Worm (Caenorhabditis elegans) whole organism, early embryonic: Measurements from ENCODE around the gene cyp-33C2.

ENCODE experiments used
- B0310.2 ChIP-seq: sonication (generic microtip); optimal IDR thresholded peaks from 2 replicates; lab custom pipeline; 2016; ENCODE audit warnings: mild to moderate bottlenecking, missing genetic modification characterization, missing compliant biosample characterization
- F13C5.2 ChIP-seq: sonication (generic microtip); optimal IDR thresholded peaks from 2 replicates; lab custom pipeline; 2017; ENCODE audit warnings: mild to moderate bottlenecking, missing genetic modification characterization, inconsistent platforms, missing compliant biosample characterization
- aly-1 ChIP-seq: sonication (generic microtip); optimal IDR thresholded peaks from 2 replicates; lab custom pipeline; 2016; ENCODE audit warnings: missing genetic modification characterization, missing compliant biosample characterization
- ama-1 ChIP-seq: fragments of 150-350 bp; optimal IDR thresholded peaks from 2 replicates; lab custom pipeline; 2014
- ceh-13 ChIP-seq: fragments of 200-800 bp; sonication (Bioruptor generic); optimal IDR thresholded peaks from 2 replicates; lab custom pipeline; 2018; ENCODE audit warnings: mild to moderate bottlenecking, missing genetic modification characterization, missing compliant biosample characterization
- ceh-36 ChIP-seq: sonication (generic microtip); optimal IDR thresholded peaks from 2 replicates; lab custom pipeline; 2016; ENCODE audit warnings: missing genetic modification characterization, inconsistent platforms, missing compliant biosample characterization
- ets-7 ChIP-seq: sonication (generic microtip); optimal IDR thresholded peaks from 2 replicates; lab custom pipeline; 2016; ENCODE audit warnings: missing genotype, missing genetic modification characterization, missing compliant biosample characterization
- flt-1 ChIP-seq: fragments of 200-800 bp; sonication (Bioruptor generic); IDR thresholded peaks from 2 replicates; pipeline ENCODE4 v1.3.6; 2022; ENCODE audit warnings: missing genetic modification characterization, missing compliant biosample characterization
- hmbx-1 ChIP-seq: sonication (generic microtip); optimal IDR thresholded peaks from 2 replicates; lab custom pipeline; 2016; ENCODE audit warnings: mild to moderate bottlenecking, missing genetic modification characterization, missing compliant biosample characterization
- hmg-4 ChIP-seq: fragments of 200-800 bp; sonication (Bioruptor generic); optimal IDR thresholded peaks from 2 replicates; lab custom pipeline; 2018; ENCODE audit warnings: mild to moderate bottlenecking, missing genetic modification characterization, missing compliant biosample characterization
- hnd-1 ChIP-seq: sonication (generic microtip); optimal IDR thresholded peaks from 2 replicates; lab custom pipeline; 2016; ENCODE audit warnings: missing genetic modification characterization, missing compliant biosample characterization
- pes-1 ChIP-seq: fragments of 200-800 bp; sonication (Bioruptor generic); IDR thresholded peaks from 2 replicates; pipeline ENCODE4 v1.3.6; 2022; ENCODE audit warnings: missing genetic modification reagents, missing genetic modification characterization, missing compliant biosample characterization
- scrt-1 ChIP-seq: fragments of 200-800 bp; sonication (Bioruptor generic); IDR thresholded peaks from 2 replicates; pipeline ENCODE4 v1.3.6; 2022; ENCODE audit warnings: missing genetic modification characterization, missing compliant biosample characterization
- sea-1 ChIP-seq: fragments of 200-800 bp; sonication (Bioruptor generic); conservative IDR thresholded peaks from 2 replicates; pipeline ENCODE4 v1.3.6; 2022; ENCODE audit warnings: missing genetic modification characterization, missing compliant biosample characterization
- tbx-11 ChIP-seq: fragments of 200-800 bp; sonication (Bioruptor generic); IDR thresholded peaks from 2 replicates; pipeline ENCODE4 v1.3.6; 2022; ENCODE audit warnings: missing genetic modification characterization, missing compliant biosample characterization
- tbx-37 ChIP-seq: fragments of 200-800 bp; sonication (Bioruptor generic); conservative IDR thresholded peaks from 2 replicates; pipeline ENCODE4 v1.3.6; 2022; ENCODE audit warnings: missing genetic modification reagents, missing genetic modification characterization, missing compliant biosample characterization
- tra-4 ChIP-seq: sonication (generic microtip); optimal IDR thresholded peaks from 2 replicates; lab custom pipeline; 2017; ENCODE audit warnings: missing genetic modification characterization, missing compliant biosample characterization

The cyp-33C2 gene

DNA sequence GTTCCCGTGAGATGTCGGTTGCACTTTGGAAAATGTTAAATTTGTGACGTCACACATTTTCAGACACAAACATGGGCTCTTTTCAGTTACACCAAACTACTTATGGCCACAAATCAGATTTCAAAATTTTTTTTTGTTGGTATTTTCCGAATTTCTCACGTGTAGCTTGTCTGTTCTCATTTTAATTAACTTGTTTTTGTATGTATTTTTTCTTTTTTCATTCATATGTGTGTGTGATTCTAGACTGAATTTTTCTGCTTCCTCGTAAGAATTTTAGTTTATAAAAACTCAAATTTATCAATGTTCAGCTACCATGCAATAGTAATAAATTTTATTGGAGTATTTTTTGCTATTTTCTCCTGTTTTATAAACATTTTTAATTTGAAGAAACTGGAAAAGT is 26.5 kb upstream of the cyp-33C2 start, which contains the start of gene srbc-22:
TSS of gene srbc-22 (plus strand) at position 301 of the 400 bp plus-strand sequence.
- TF ChIP-seq hmbx-1 (tag; lab: Kevin White, UChicago) (no peak), flt-1 (GFP tag; lab: Robert Waterston, UW) (no peak), ama-1 (lab: Kevin White, UChicago) (no peak), tbx-11 (GFP tag; lab: Robert Waterston, UW) (no peak), pes-1 (GFP tag; lab: Robert Waterston, UW) (no peak), hnd-1 (tag; lab: Kevin White, UChicago) (no peak), aly-1 (no peak), F13C5.2 (tag; lab: Kevin White, UChicago) (no peak), B0310.2 (tag; lab: Kevin White, UChicago) (no peak), tra-4 (tag; lab: Kevin White, UChicago) (no peak), ceh-13 (no peak)

DNA sequence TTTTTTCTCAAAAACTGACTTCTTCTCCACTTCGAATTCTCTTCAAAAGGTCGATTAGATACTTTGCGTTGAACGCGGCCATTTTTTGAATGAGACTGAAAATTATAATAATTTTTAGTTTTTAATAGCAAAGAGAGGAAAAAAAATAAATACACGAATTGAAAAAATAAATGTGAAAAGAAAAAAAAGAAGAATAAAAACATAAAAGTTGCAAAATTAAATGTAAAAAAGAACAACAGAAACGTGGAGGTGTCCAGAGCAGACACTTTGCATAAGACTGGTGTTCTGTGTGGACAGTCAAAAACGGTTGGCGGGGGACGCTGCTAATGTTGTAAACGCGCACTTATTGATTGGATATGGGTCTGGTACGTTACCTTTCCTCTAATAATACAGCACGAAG is 24.0 kb upstream of the cyp-33C2 start, which contains the start of gene C45H4.14:
TSS of gene C45H4.14 (minus strand) at position 101 of the 400 bp plus-strand sequence.
- TF ChIP-seq hnd-1 (tag; lab: Kevin White, UChicago) = no peak
- no peak for TF ChIP-seq tbx-11 (GFP tag; lab: Robert Waterston, UW)
- TF ChIP-seq ceh-36 = no peak
- no peak for TF ChIP-seq ceh-13
- no peak for TF ChIP-seq tra-4 (tag; lab: Kevin White, UChicago)
- no peak for TF ChIP-seq ama-1 (lab: Kevin White, UChicago)
- no peak for TF ChIP-seq F13C5.2 (tag; lab: Kevin White, UChicago)

DNA sequence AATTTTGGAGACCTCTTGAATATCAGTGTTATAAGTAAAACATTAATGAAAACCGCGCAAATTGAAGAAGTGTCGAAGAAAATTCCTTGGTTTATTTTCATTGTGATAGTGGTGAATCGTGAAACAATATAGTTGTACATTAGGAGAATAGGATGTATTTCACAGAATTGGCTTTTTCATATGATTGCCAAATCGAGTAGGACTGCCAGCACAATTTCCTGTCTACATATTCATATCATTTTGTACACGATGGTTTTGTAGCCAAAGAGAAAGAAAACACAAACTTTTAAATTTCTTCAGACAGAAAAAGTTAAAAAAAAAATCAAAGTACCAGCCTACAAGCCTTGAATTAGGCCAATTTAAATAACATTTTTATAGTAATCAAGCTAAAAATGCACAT is 19.6 kb upstream of the cyp-33C2 start, which contains the start of gene str-255:
TSS of gene str-255 (minus strand) at position 101 of the 400 bp plus-strand sequence.
- no peak for TF ChIP-seq pes-1 (GFP tag; lab: Robert Waterston, UW)

DNA sequence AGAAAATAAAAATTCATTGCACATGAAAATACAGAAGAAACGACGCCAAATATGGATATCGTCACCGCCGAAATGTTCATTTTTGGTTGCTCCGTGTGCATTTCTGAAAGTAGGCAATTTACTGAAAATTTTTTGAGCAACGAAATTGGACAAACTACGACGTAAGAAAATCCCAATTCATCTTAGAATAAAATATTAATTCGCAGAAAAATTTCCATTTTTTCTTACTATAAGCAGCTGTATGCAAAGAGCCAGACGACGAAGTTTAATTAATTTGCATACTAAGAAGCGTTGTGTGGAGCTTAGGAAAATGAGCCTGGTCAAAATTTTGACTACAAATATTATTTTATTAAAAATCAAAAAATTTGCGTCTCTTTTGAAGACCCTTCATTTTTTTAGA is 16.6 kb upstream of the cyp-33C2 start, which contains the start of gene srbc-19:
TSS of gene srbc-19 (minus strand) at position 101 of the 400 bp plus-strand sequence.
- TF ChIP-seq ceh-36 (no peak), hmbx-1 (tag; lab: Kevin White, UChicago) (no peak), tra-4 (tag; lab: Kevin White, UChicago) (no peak), ceh-13 (no peak), tbx-11 (GFP tag; lab: Robert Waterston, UW) (no peak), ets-7 (no peak), pes-1 (GFP tag; lab: Robert Waterston, UW) (no peak), sea-1 (GFP tag; lab: Robert Waterston, UW) (no peak)

DNA sequence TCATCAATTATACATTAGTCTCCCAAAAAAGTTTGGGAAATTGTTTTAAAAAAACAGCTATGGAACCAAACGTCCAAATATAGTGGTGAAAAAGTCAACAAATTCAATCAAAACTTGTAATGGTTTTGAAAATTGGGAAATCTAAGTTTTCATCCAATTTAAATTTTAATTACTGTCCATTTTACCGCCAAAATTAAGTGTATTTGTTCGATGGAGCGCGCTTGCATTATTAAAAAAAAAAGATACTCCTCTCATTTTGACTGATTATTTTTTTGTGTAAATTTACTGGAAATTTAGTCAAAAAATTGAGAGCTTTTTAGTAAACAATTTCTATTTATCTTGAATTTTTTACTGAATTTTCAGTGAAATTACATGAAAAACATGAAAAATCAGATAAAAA is 8.8 kb upstream of the cyp-33C2 start:
- TF ChIP-seq B0310.2 (tag; lab: Kevin White, UChicago) (no peak), ets-7 (no peak), ceh-36 (no peak), F13C5.2 (tag; lab: Kevin White, UChicago) (no peak), hmg-4 (no peak), pes-1 (GFP tag; lab: Robert Waterston, UW) (no peak), tbx-11 (GFP tag; lab: Robert Waterston, UW) (no peak), sea-1 (GFP tag; lab: Robert Waterston, UW) (no peak), ceh-13 (no peak), hmbx-1 (tag; lab: Kevin White, UChicago) (no peak), flt-1 (GFP tag; lab: Robert Waterston, UW) (no peak), hnd-1 (tag; lab: Kevin White, UChicago) (no peak), tbx-37 (no peak), aly-1 (no peak), scrt-1 (GFP tag; lab: Robert Waterston, UW) (no peak), ama-1 (lab: Kevin White, UChicago) (no peak), tra-4 (tag; lab: Kevin White, UChicago) (no peak)

DNA sequence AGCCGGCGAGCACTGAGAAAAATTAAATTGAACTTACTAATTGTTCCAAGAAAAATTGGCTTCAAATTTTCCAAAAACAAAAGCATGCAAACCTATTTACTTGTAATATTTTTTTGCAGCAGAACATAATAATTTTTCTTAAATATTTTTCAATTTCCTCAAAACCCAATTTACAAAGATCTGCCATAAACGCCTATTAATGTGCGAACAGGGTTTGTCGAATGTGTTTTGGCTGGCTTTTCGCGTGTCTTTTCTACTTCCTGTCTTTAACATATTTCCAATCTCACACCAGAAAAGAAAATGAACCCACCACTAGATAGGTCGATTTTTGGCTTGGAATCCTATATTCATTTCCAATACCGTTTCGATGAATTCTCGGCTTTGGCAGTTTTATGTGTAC is 8.0 kb upstream of the cyp-33C2 start, which contains the start of gene C45H4.18:
TSS of gene C45H4.18 (plus strand) at position 301 of the 400 bp plus-strand sequence.
- no peak for TF ChIP-seq ceh-36
- no peak for TF ChIP-seq hnd-1 (tag; lab: Kevin White, UChicago)

DNA sequence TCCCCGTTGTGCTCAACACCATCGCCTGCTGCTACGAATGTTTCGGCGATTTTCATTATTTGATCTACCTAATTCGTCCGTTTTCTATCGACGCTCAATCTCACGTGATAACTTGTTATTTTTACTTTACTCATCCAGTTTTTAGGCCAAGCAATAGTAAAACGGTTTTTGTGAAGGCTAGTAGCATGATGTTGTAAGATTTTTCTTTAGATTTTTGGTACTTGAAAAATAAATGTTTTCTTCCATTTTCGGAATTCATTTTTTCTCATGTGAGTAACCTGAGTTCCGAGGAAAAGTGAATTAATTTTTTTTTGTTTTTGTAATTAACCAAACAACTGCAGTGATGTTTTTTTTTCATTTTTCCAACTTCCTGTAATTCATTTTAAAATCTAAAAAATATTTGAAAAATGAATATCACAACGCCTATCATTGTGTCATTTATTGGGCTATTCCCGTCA is 6.0 kb upstream of the cyp-33C2 start, which contains the start of gene srbc-17:
TSS of gene srbc-17 (plus strand) at position 408 of the 458 bp plus-strand sequence.
- TF ChIP-seq ceh-36 (no peak), scrt-1 (GFP tag; lab: Robert Waterston, UW) (no peak), hmbx-1 (tag; lab: Kevin White, UChicago) (no peak), hnd-1 (tag; lab: Kevin White, UChicago) (no peak), aly-1 (no peak), tbx-11 (GFP tag; lab: Robert Waterston, UW) (no peak), F13C5.2 (tag; lab: Kevin White, UChicago) (no peak), B0310.2 (tag; lab: Kevin White, UChicago) (no peak), flt-1 (GFP tag; lab: Robert Waterston, UW) (no peak), hmg-4 (no peak), tra-4 (tag; lab: Kevin White, UChicago) (no peak), ama-1 (lab: Kevin White, UChicago) (no peak), ets-7 (no peak), tbx-37 (no peak), sea-1 (GFP tag; lab: Robert Waterston, UW) (no peak), pes-1 (GFP tag; lab: Robert Waterston, UW) (no peak), ceh-13 (no peak)

DNA sequence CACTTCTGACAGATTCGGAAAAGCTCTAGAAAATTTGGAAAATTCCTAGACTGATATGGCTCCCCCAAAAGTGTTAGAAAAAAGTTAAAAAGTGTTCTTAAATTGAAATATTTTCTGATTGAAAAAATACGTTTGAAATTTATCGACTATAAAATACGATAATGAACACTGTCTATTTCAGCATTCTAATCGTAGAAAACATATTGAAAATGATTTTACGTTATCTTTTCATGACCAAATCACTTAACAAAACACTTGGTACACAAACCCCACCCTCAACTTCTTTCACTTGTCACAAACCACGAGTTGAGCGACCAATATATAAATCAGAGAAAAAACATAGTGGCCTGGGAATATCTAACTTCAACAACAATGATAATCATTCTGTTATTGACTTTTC is 4.1 kb upstream of the cyp-33C2 start, which contains the start of gene cyp-33C1:
TSS of gene cyp-33C1 (plus strand) at position 301 of the 400 bp plus-strand sequence.
- TF ChIP-seq aly-1 (no peak), flt-1 (GFP tag; lab: Robert Waterston, UW) (no peak), scrt-1 (GFP tag; lab: Robert Waterston, UW) (no peak), F13C5.2 (tag; lab: Kevin White, UChicago) (no peak), ets-7 (no peak), tra-4 (tag; lab: Kevin White, UChicago) (no peak), B0310.2 (tag; lab: Kevin White, UChicago) (no peak), hmg-4 (no peak), hnd-1 (tag; lab: Kevin White, UChicago) (no peak), ceh-36 (no peak), hmbx-1 (tag; lab: Kevin White, UChicago) (no peak), tbx-11 (GFP tag; lab: Robert Waterston, UW) (no peak), ama-1 (lab: Kevin White, UChicago) (no peak), ceh-13 (no peak), tbx-37 (no peak), sea-1 (GFP tag; lab: Robert Waterston, UW) (no peak), pes-1 (GFP tag; lab: Robert Waterston, UW) (no peak)
